Worm (Caenorhabditis elegans) whole organism, L1 larva: Measurements from ENCODE around the gene sar-1.

ENCODE experiments used
- C34B4.2 ChIP-seq: sonication (generic microtip); optimal IDR thresholded peaks from 2 replicates; lab custom pipeline; 2017; ENCODE audit warnings: mild to moderate bottlenecking, missing genetic modification characterization, missing compliant biosample characterization
- Y116A8C.19 ChIP-seq: sonication (generic microtip); optimal IDR thresholded peaks from 2 replicates; lab custom pipeline; 2016; ENCODE audit warnings: missing compliant biosample characterization, missing genetic modification characterization, borderline replicate concordance
- aha-1 ChIP-seq: fragments of 150-350 bp; optimal IDR thresholded peaks from 2 replicates; lab custom pipeline; 2014; ENCODE audit warnings: missing biosample characterization, missing genetic modification characterization
- aly-2 ChIP-seq: fragments of 150-350 bp; optimal IDR thresholded peaks from 2 replicates; lab custom pipeline; 2014; ENCODE audit warnings: missing biosample characterization, missing genetic modification characterization
- ama-1 ChIP-seq: fragments of 150-350 bp; optimal IDR thresholded peaks from 2 replicates; lab custom pipeline; 2014
- blmp-1 ChIP-seq: fragments of 150-350 bp; optimal IDR thresholded peaks from 2 replicates; lab custom pipeline; 2014; ENCODE audit warnings: missing biosample characterization, missing genetic modification characterization
- ceh-8 ChIP-seq: fragments of 200-800 bp; sonication (Bioruptor generic); optimal IDR thresholded peaks from 2 replicates; lab custom pipeline; 2018; ENCODE audit warnings: mild to moderate bottlenecking, missing genetic modification characterization, moderate library complexity, missing compliant biosample characterization
- ceh-82 ChIP-seq, 3 experiments: fragments of 150-350 bp in 1 of 3; sonication (generic microtip) in 2 of 3; optimal IDR thresholded peaks; 2 replicates each; lab custom pipeline; 2014 to 2017; ENCODE audit warnings: missing biosample characterization in 3 of 3, missing genetic modification characterization in 3 of 3
- ceh-90 ChIP-seq: sonication (generic microtip); optimal IDR thresholded peaks from 2 replicates; lab custom pipeline; 2016; ENCODE audit warnings: missing genetic modification characterization, missing compliant biosample characterization
- dpl-1 ChIP-seq, 3 experiments: fragments of 150-350 bp in 2 of 3; sonication (generic microtip) in 1 of 3; optimal IDR thresholded peaks; 2 replicates each; lab custom pipeline; 2014 to 2017; ENCODE audit warnings: missing biosample characterization in 3 of 3, missing genetic modification characterization in 3 of 3, missing genetic modification reagents in 3 of 3
- efl-1 ChIP-seq, 4 experiments: fragments of 150-350 bp; optimal IDR thresholded peaks in 3 of 4; peaks in 1 of 4; 1 replicate in 1 of 4; 2 replicates in 3 of 4; lab custom pipeline; 2014; ENCODE audit warnings: missing biosample characterization in 2 of 4, missing genetic modification characterization in 2 of 4, missing genetic modification reagents in 2 of 4
- egl-13 ChIP-seq: sonication (generic microtip); optimal IDR thresholded peaks from 2 replicates; lab custom pipeline; 2016; ENCODE audit warnings: missing genotype, missing genetic modification reagents, missing genetic modification characterization, missing compliant biosample characterization
- egl-27 ChIP-seq, 2 experiments: fragments of 150-350 bp in 1 of 2; sonication (generic microtip); optimal IDR thresholded peaks; 3 replicates each; lab custom pipeline; 2017 to 2018; ENCODE audit warnings: missing biosample characterization in 2 of 2, missing genetic modification characterization in 2 of 2, missing genetic modification reagents in 2 of 2
- elt-2 ChIP-seq: sonication (generic microtip); optimal IDR thresholded peaks from 2 replicates; lab custom pipeline; 2016; ENCODE audit warnings: missing genetic modification characterization, mild to moderate bottlenecking, inconsistent platforms, missing compliant biosample characterization, missing genetic modification reagents
- isw-1 ChIP-seq: fragments of 200-800 bp; sonication (Bioruptor generic); IDR thresholded peaks from 2 replicates; pipeline ENCODE4 v1.3.6; 2022; ENCODE audit warnings: missing genetic modification characterization, missing compliant biosample characterization
- jun-1 ChIP-seq: fragments of 150-350 bp; optimal IDR thresholded peaks from 2 replicates; lab custom pipeline; 2014; ENCODE audit warnings: missing biosample characterization, missing genetic modification reagents, missing genetic modification characterization
- lin-14 ChIP-seq: fragments of 200-800 bp; sonication (Bioruptor generic); optimal IDR thresholded peaks from 2 replicates; lab custom pipeline; 2018; ENCODE audit warnings: mild to moderate bottlenecking, missing genetic modification characterization, moderate library complexity, missing compliant biosample characterization
- lin-35 ChIP-seq, 2 experiments: fragments of 150-350 bp; optimal IDR thresholded peaks; 2 replicates each; lab custom pipeline; 2014; ENCODE audit warnings: missing biosample characterization in 2 of 2, missing genetic modification characterization in 2 of 2, missing genetic modification reagents in 2 of 2
- lsy-2 ChIP-seq, 2 experiments: fragments of 150-350 bp; optimal IDR thresholded peaks; 2 replicates each; lab custom pipeline; 2014; ENCODE audit warnings: missing biosample characterization in 2 of 2, missing genetic modification characterization in 2 of 2
- mab-9 ChIP-seq: fragments of 200-800 bp; sonication (Bioruptor generic); IDR thresholded peaks from 2 replicates; pipeline ENCODE4 v1.3.6; 2022; ENCODE audit warnings: missing genetic modification reagents, missing genetic modification characterization, missing compliant biosample characterization
- mdl-1 ChIP-seq, 2 experiments: fragments of 150-350 bp; optimal IDR thresholded peaks; 2 replicates each; lab custom pipeline; 2014 to 2017; ENCODE audit warnings: missing biosample characterization in 2 of 2, missing genetic modification characterization in 2 of 2, inconsistent platforms in 1 of 2
- mep-1 ChIP-seq: fragments of 150-350 bp; optimal IDR thresholded peaks from 2 replicates; lab custom pipeline; 2014; ENCODE audit warnings: missing biosample characterization, missing genetic modification characterization
- nhr-12 ChIP-seq: sonication (generic microtip); optimal IDR thresholded peaks from 2 replicates; lab custom pipeline; 2017; ENCODE audit warnings: missing biosample characterization, missing genetic modification characterization
- nhr-19 ChIP-seq: fragments of 200-800 bp; sonication (Bioruptor generic); conservative IDR thresholded peaks from 2 replicates; pipeline ENCODE4 v1.3.6; 2022; ENCODE audit warnings: missing genetic modification characterization, missing compliant biosample characterization
- nhr-20 ChIP-seq: sonication (generic microtip); optimal IDR thresholded peaks from 2 replicates; lab custom pipeline; 2016; ENCODE audit warnings: mild to moderate bottlenecking, missing genetic modification characterization, missing compliant biosample characterization
- nhr-71 ChIP-seq: sonication (generic microtip); optimal IDR thresholded peaks from 2 replicates; lab custom pipeline; 2016; ENCODE audit warnings: mild to moderate bottlenecking, missing genetic modification characterization, moderate library complexity, missing compliant biosample characterization
- nhr-77 ChIP-seq: fragments of 150-350 bp; optimal IDR thresholded peaks from 2 replicates; lab custom pipeline; 2014; ENCODE audit warnings: missing biosample characterization, missing genetic modification characterization
- nhr-84 ChIP-seq: sonication (generic microtip); optimal IDR thresholded peaks from 2 replicates; lab custom pipeline; 2017; ENCODE audit warnings: missing biosample characterization, missing genetic modification characterization
- pax-3 ChIP-seq: fragments of 200-800 bp; sonication (Bioruptor generic); optimal IDR thresholded peaks from 2 replicates; lab custom pipeline; 2018; ENCODE audit warnings: mild to moderate bottlenecking, missing genetic modification characterization, moderate library complexity, missing compliant biosample characterization
- pqm-1 ChIP-seq: sonication (generic microtip); optimal IDR thresholded peaks from 3 replicates; lab custom pipeline; 2017; ENCODE audit warnings: missing biosample characterization, missing genetic modification characterization
- rnt-1 ChIP-seq: sonication (generic microtip); optimal IDR thresholded peaks from 2 replicates; lab custom pipeline; 2016; ENCODE audit warnings: mild to moderate bottlenecking, missing genetic modification characterization, moderate library complexity, missing compliant biosample characterization
- snpc-4 ChIP-seq: fragments of 150-350 bp; optimal IDR thresholded peaks from 2 replicates; lab custom pipeline; 2014; ENCODE audit warnings: missing biosample characterization, missing genetic modification characterization
- snu-23 ChIP-seq: sonication (generic microtip); optimal IDR thresholded peaks from 2 replicates; lab custom pipeline; 2016; ENCODE audit warnings: missing genetic modification characterization, missing compliant biosample characterization
- sox-4 ChIP-seq: sonication (generic microtip); optimal IDR thresholded peaks from 2 replicates; lab custom pipeline; 2016; ENCODE audit warnings: missing genetic modification characterization, missing compliant biosample characterization
- tbx-2 ChIP-seq: sonication (generic microtip); optimal IDR thresholded peaks from 2 replicates; lab custom pipeline; 2016; ENCODE audit warnings: missing genetic modification characterization, missing compliant biosample characterization
- unc-130 ChIP-seq: fragments of 150-350 bp; optimal IDR thresholded peaks from 2 replicates; lab custom pipeline; 2017; ENCODE audit warnings: missing biosample characterization, missing genetic modification characterization, inconsistent platforms
- unc-62 ChIP-seq: fragments of 150-350 bp; optimal IDR thresholded peaks from 2 replicates; lab custom pipeline; 2014; ENCODE audit warnings: missing biosample characterization, missing genetic modification reagents, missing genetic modification characterization
- xbp-1 ChIP-seq: sonication (generic microtip); optimal IDR thresholded peaks from 2 replicates; lab custom pipeline; 2016; ENCODE audit warnings: missing genetic modification characterization, missing compliant biosample characterization
- zag-1 ChIP-seq: fragments of 150-350 bp; optimal IDR thresholded peaks from 2 replicates; lab custom pipeline; 2014; ENCODE audit warnings: missing biosample characterization, missing genetic modification characterization
- ztf-11 ChIP-seq, 2 experiments: sonication (generic microtip); optimal IDR thresholded peaks; 2 replicates each; lab custom pipeline; 2016 to 2017; ENCODE audit warnings: missing genetic modification characterization in 2 of 2, missing biosample characterization in 1 of 2, missing compliant biosample characterization in 1 of 2

sar-1 gene

ce11 chrIV:4519714-4520113 lies 6.6 kb upstream of the sar-1 start:
- no peak for TF ChIP-seq ztf-11 (tag; optimal IDR thresholded peaks at IDR 0.05; lab: Kevin White, UChicago)
- no peak for TF ChIP-seq mep-1

DNA sequence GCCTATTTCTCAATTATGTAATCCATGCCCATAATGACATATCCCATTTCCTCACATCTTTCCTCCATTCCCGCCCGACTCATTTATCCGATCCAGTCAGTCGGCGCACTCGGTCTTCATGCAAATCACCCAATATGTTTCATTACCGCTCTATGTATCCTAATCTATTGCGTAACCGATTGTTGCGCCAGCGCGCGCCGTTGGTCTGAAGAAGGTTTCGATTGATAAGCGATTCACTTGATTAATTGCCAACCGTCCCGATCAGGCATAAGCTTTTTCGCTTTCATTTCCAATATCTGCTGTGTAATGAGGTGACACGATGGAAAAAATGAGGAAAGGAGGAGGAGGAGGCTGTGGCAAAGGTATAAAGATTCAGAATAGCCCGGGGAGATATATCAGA lies 5.0 kb upstream of the sar-1 start:
- TF ChIP-seq ceh-8 (no peak), blmp-1 (tag; lab: Kevin White, UChicago) (peak; percentile 98)

DNA sequence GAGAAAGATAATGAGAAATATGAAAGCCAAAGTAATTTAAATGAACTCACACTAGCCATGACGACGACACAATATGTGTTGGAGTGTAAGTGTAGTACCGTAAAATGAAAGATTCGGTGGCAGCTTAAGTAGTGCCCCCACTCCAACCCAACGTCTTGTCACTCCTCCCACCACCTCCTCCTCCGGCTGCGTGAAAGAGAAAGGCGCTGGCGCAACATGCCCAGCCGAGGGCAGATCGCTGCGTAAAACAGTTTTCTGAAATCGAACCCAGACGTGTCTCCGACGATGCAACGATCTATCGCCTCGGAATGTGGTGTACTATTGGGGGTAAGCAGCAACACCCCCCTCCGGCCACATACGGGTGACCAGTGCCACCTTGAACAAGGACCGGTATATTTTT lies 3.9 kb upstream of the sar-1 start, which contains the start of gene ZK180.5:
ZK180.5 (minus strand) TSS at position 101 of the 400 bp plus-strand sequence.
- TF ChIP-seq mdl-1 (tag; optimal IDR thresholded peaks at IDR 0.05; lab: Kevin White, UChicago) (no peak), blmp-1 (tag; lab: Kevin White, UChicago) (peak; percentile 34)

- TF ChIP-seq unc-130 (tag; lab: Kevin White, UChicago), result no peak
- peak; percentile 2 for TF ChIP-seq ceh-8
- TF ChIP-seq, all 84 proteins: peak for 1
Observed at ce11 chrIV:4516478-4516877, 3.4 kb upstream of the sar-1 start.

- TF ChIP-seq efl-1 (optimal IDR thresholded peaks at IDR 0.05; lab: Kevin White, UChicago), result no peak
- TF ChIP-seq efl-1 (GFP tag; optimal IDR thresholded peaks at IDR 0.05 in 1 of 2; lab: Kevin White, UChicago), result peak in 1 of 2 experiments; percentile 53
- TF ChIP-seq dpl-1 (GFP tag; optimal IDR thresholded peaks at IDR 0.05; lab: Kevin White, UChicago), result no peak
- peak in 1 of 2 experiments; percentile 46 for TF ChIP-seq lin-35 (GFP tag; optimal IDR thresholded peaks at IDR 0.05; lab: Kevin White, UChicago)
- TF ChIP-seq rnt-1 (tag; lab: Kevin White, UChicago), result no peak
- no peak for TF ChIP-seq ceh-90 (tag; lab: Kevin White, UChicago)
- peak; percentile 14 for TF ChIP-seq elt-2 (tag; lab: Kevin White, UChicago)
- TF ChIP-seq, all 84 proteins: peak for 3
Observed at ce11 chrIV:4511259-4511890, 1.7 kb downstream of the sar-1 start, which contains the start of the genes rfth-1 and ZK180.8. TSS of gene rfth-1 (minus strand) at chrIV:4511309. TSS of gene ZK180.8 (minus strand) at chrIV:4511724.

- TF ChIP-seq egl-27 (tag; optimal IDR thresholded peaks at IDR 0.05; lab: Kevin White, UChicago) (no peak), snu-23 (GFP tag; lab: Kevin White, UChicago) (peak; percentile 14), isw-1 (GFP tag; lab: Robert Waterston, UW) (no peak), lsy-2 (tag; optimal IDR thresholded peaks at IDR 0.05; lab: Kevin White, UChicago) (peak in 1 of 2 experiments; percentile 17), rnt-1 (tag; lab: Kevin White, UChicago) (peak; percentile 54), C34B4.2 (no peak), ceh-82 (tag; optimal IDR thresholded peaks at IDR 0.05; lab: Kevin White, UChicago) (no peak), pqm-1 (tag; lab: Kevin White, UChicago) (no peak), snpc-4 (tag; lab: Kevin White, UChicago) (no peak), unc-62 (GFP tag; lab: Kevin White, UChicago) (no peak), mab-9 (no peak), efl-1 (optimal IDR thresholded peaks at IDR 0.05; lab: Kevin White, UChicago) (peak in 1 of 2 experiments; percentile 5), efl-1 (GFP tag; optimal IDR thresholded peaks at IDR 0.05 in 1 of 2; lab: Kevin White, UChicago) (no peak), Y116A8C.19 (tag; lab: Kevin White, UChicago) (no peak), ztf-11 (tag; optimal IDR thresholded peaks at IDR 0.05; lab: Kevin White, UChicago) (no peak), pax-3 (tag; lab: Kevin White, UChicago) (no peak), zag-1 (no peak), sox-4 (tag; lab: Kevin White, UChicago) (no peak), lin-14 (GFP tag; lab: Kevin White, UChicago) (peak; percentile 79), nhr-12 (tag; lab: Kevin White, UChicago) (no peak), aha-1 (no peak), dpl-1 (GFP tag; optimal IDR thresholded peaks at IDR 0.05; lab: Kevin White, UChicago) (no peak), elt-2 (tag; lab: Kevin White, UChicago) (no peak), nhr-77 (tag; lab: Kevin White, UChicago) (no peak), egl-13 (tag; lab: Kevin White, UChicago) (no peak), xbp-1 (tag; lab: Kevin White, UChicago) (no peak), jun-1 (no peak), nhr-20 (no peak), nhr-71 (tag; lab: Kevin White, UChicago) (peak; percentile 67), ama-1 (no peak), nhr-84 (tag; lab: Kevin White, UChicago) (no peak), aly-2 (tag; lab: Kevin White, UChicago) (no peak), nhr-19 (GFP tag; lab: Robert Waterston, UW) (peak; percentile 40), tbx-2 (no peak), mep-1 (peak; percentile 6)
Observed at ce11 chrIV:4506637-4507036, 6.5 kb downstream of the sar-1 start, which contains the start of gene gbb-2. TSS of gene gbb-2 (minus strand) at chrIV:4506748.
